Worm (Caenorhabditis elegans) whole organism, mixed stage, embryonic: ENCODE measurements around the gene Y45F10C.4.

Experiments
- M03D4.4 ChIP-seq: sonication (generic microtip); optimal IDR thresholded peaks from 2 replicates; lab custom pipeline; 2017; ENCODE audit warnings: mild to moderate bottlenecking, missing genetic modification characterization, missing compliant biosample characterization
- bed-3 ChIP-seq: fragments of 200-800 bp; sonication (Bioruptor generic); optimal IDR thresholded peaks from 3 replicates; lab custom pipeline; 2018; ENCODE audit warnings: mild to moderate bottlenecking, missing genetic modification characterization, moderate library complexity, missing compliant biosample characterization
- blmp-1 ChIP-seq: fragments of 150-350 bp; optimal IDR thresholded peaks from 2 replicates; lab custom pipeline; 2014; ENCODE audit warnings: missing biosample characterization, missing genetic modification characterization
- ceh-39 ChIP-seq: fragments of 150-350 bp; optimal IDR thresholded peaks from 2 replicates; lab custom pipeline; 2014; ENCODE audit warnings: missing biosample characterization, missing genetic modification characterization
- ceh-43 ChIP-seq: fragments of 200-800 bp; sonication (Bioruptor generic); optimal IDR thresholded peaks from 2 replicates; lab custom pipeline; 2018; ENCODE audit warnings: mild to moderate bottlenecking, missing genetic modification characterization, moderate library complexity, missing compliant biosample characterization
- ceh-83 ChIP-seq: fragments of 200-800 bp; sonication (Bioruptor generic); optimal IDR thresholded peaks from 2 replicates; lab custom pipeline; 2018; ENCODE audit warnings: mild to moderate bottlenecking, missing genetic modification characterization, missing compliant biosample characterization
- ces-1 ChIP-seq: fragments of 150-350 bp; optimal IDR thresholded peaks from 2 replicates; lab custom pipeline; 2014; ENCODE audit warnings: missing biosample characterization, missing genetic modification reagents, missing genetic modification characterization
- cnd-1 ChIP-seq: fragments of 200-800 bp; sonication (Bioruptor generic); optimal IDR thresholded peaks from 2 replicates; lab custom pipeline; 2018; ENCODE audit warnings: mild to moderate bottlenecking, missing genetic modification characterization, missing compliant biosample characterization
- drap-1 ChIP-seq: fragments of 200-800 bp; sonication (Bioruptor generic); optimal IDR thresholded peaks from 3 replicates; lab custom pipeline; 2018; ENCODE audit warnings: mild to moderate bottlenecking, missing genetic modification characterization, missing compliant biosample characterization
- elt-3 ChIP-seq: fragments of 150-350 bp; optimal IDR thresholded peaks from 2 replicates; lab custom pipeline; 2014; ENCODE audit warnings: missing biosample characterization, missing genetic modification characterization
- flh-1 ChIP-seq: fragments of 200-800 bp; sonication (Bioruptor generic); optimal IDR thresholded peaks from 2 replicates; lab custom pipeline; 2018; ENCODE audit warnings: mild to moderate bottlenecking, missing genetic modification characterization, moderate library complexity, missing compliant biosample characterization
- ham-2 ChIP-seq: fragments of 200-800 bp; sonication (Bioruptor generic); optimal IDR thresholded peaks from 2 replicates; lab custom pipeline; 2018; ENCODE audit warnings: mild to moderate bottlenecking, missing genetic modification characterization, missing compliant biosample characterization
- lin-32 ChIP-seq: fragments of 200-800 bp; sonication (Bioruptor generic); optimal IDR thresholded peaks from 2 replicates; lab custom pipeline; 2018; ENCODE audit warnings: mild to moderate bottlenecking, missing genetic modification characterization, missing compliant biosample characterization
- mab-5 ChIP-seq: fragments of 150-350 bp; optimal IDR thresholded peaks from 2 replicates; lab custom pipeline; 2014; ENCODE audit warnings: missing biosample characterization, missing genetic modification characterization
- mls-2 ChIP-seq: sonication (generic microtip); optimal IDR thresholded peaks from 2 replicates; lab custom pipeline; 2016; ENCODE audit warnings: mild to moderate bottlenecking, missing genetic modification characterization, moderate library complexity, missing compliant biosample characterization
- nhr-2 ChIP-seq: fragments of 150-350 bp; optimal IDR thresholded peaks from 2 replicates; lab custom pipeline; 2014; ENCODE audit warnings: missing biosample characterization, missing genetic modification characterization
- nhr-237 ChIP-seq: fragments of 150-350 bp; optimal IDR thresholded peaks from 2 replicates; lab custom pipeline; 2014; ENCODE audit warnings: missing biosample characterization, missing genetic modification characterization
- nhr-28 ChIP-seq: fragments of 150-350 bp; optimal IDR thresholded peaks from 2 replicates; lab custom pipeline; 2014; ENCODE audit warnings: missing biosample characterization, missing genetic modification characterization
- nhr-76 ChIP-seq: sonication (generic microtip); optimal IDR thresholded peaks from 2 replicates; lab custom pipeline; 2017; ENCODE audit warnings: missing biosample characterization, missing genetic modification characterization
- pha-4 ChIP-seq: fragments of 150-350 bp; optimal IDR thresholded peaks from 2 replicates; lab custom pipeline; 2018; ENCODE audit warnings: missing biosample characterization, missing genetic modification reagents, missing genetic modification characterization
- sem-2 ChIP-seq: fragments of 200-800 bp; sonication (Bioruptor generic); optimal IDR thresholded peaks from 2 replicates; lab custom pipeline; 2018; ENCODE audit warnings: mild to moderate bottlenecking, missing genetic modification characterization, missing compliant biosample characterization
- snpc-4 ChIP-seq: fragments of 150-350 bp; optimal IDR thresholded peaks from 2 replicates; lab custom pipeline; 2014; ENCODE audit warnings: missing biosample characterization, missing genetic modification characterization
- sptf-1 ChIP-seq: sonication (generic microtip); optimal IDR thresholded peaks from 2 replicates; lab custom pipeline; 2017; ENCODE audit warnings: mild to moderate bottlenecking, missing genetic modification characterization, moderate library complexity, missing compliant biosample characterization
- tbx-8 ChIP-seq: fragments of 200-800 bp; sonication (Bioruptor generic); optimal IDR thresholded peaks from 2 replicates; lab custom pipeline; 2018; ENCODE audit warnings: mild to moderate bottlenecking, missing genetic modification characterization, moderate library complexity, missing compliant biosample characterization
- unc-120 ChIP-seq: sonication (generic microtip); optimal IDR thresholded peaks from 2 replicates; lab custom pipeline; 2017; ENCODE audit warnings: missing genetic modification characterization, missing compliant biosample characterization; ENCODE audit not compliant: poor library complexity, severe bottlenecking
- unc-39 ChIP-seq: fragments of 150-350 bp; optimal IDR thresholded peaks from 2 replicates; lab custom pipeline; 2014; ENCODE audit warnings: missing biosample characterization, missing genetic modification characterization
- unc-62 ChIP-seq: fragments of 150-350 bp; optimal IDR thresholded peaks from 2 replicates; lab custom pipeline; 2014; ENCODE audit warnings: missing biosample characterization, missing genetic modification reagents, missing genetic modification characterization
- zip-8 ChIP-seq: fragments of 150-350 bp; optimal IDR thresholded peaks from 2 replicates; lab custom pipeline; 2014; ENCODE audit warnings: missing biosample characterization, missing genetic modification characterization
- ztf-11 ChIP-seq: fragments of 150-350 bp; optimal IDR thresholded peaks from 2 replicates; lab custom pipeline; 2014; ENCODE audit warnings: missing biosample characterization, missing genetic modification characterization

Y45F10C.4 gene

DNA sequence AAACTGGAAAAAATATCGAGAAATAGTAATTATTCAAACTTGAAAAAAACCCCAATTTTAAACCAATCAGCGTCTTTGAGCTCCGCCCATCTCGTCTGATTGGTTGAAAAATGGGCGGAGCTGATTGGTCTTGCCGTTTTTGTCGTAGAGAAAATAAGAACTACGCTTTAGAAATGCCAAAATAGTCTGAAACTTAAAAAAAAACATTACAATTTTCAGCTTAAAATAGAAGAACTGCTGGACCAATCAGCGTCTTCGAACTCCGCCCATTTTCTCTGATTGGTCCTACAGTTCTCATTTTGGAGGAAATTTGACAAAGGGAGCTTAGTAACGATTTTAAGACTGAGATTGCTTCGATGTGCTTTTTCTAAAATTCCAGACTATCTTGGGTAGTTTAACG, 15.5 kb upstream of the Y45F10C.4 start:
- TF ChIP-seq drap-1: no peak
- no peak for TF ChIP-seq tbx-8 (GFP tag; lab: Kevin White, UChicago)
- TF ChIP-seq sem-2 (GFP tag; lab: Kevin White, UChicago): no peak
- TF ChIP-seq, all 35 proteins: peak for 0

DNA sequence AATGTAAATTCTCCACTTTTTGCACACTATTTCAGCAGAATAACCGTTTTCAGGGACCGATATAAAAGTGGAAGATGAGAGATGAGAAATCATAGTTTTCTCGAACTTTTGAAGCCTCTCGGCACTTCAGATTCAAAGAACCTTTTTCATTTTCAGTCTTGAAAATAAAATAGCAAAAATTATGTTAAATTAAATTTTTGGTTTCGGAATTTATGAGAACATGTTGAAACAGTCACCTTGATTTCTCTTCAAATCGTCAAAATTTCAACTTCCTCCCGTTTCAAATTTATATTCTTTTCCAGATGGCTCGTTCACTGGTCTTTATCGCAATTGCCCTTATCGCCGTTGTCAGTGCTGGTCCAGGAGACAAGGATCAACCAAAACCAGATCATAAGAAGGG, 14.7 kb upstream of the Y45F10C.4 start, which contains the start of gene srlf-26:
srlf-26 (plus strand) TSS at position 301 of the 400 bp plus-strand sequence.
- TF ChIP-seq ham-2 (GFP tag; lab: Kevin White, UChicago) (no peak), mab-5 (tag; lab: Kevin White, UChicago) (no peak), pha-4 (tag; lab: Kevin White, UChicago) (no peak), bed-3 (GFP tag; lab: Kevin White, UChicago) (no peak), nhr-2 (tag; lab: Kevin White, UChicago) (no peak), ces-1 (GFP tag; lab: Kevin White, UChicago) (no peak), elt-3 (tag; lab: Kevin White, UChicago) (no peak), blmp-1 (tag; lab: Kevin White, UChicago) (no peak), snpc-4 (tag; lab: Kevin White, UChicago) (no peak), zip-8 (tag; lab: Kevin White, UChicago) (no peak)

DNA sequence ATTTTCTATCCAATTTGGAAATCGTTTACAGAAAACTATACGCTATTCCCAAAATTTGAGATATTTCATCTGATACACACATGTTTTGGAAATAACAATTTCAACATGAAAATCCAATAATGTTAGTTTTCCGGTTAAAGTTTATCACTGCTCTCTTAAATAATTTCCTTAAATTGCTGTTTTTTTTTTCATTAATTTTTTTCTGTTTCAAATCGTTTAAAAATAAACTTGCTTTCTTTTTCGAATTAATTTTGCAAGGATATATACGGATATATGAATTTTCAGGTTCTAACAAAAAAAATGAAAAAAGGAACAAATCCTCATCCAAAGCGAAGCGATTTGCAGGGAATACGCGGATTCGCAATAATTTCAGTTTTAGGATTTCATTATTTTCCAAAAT, 9.5 kb upstream of the Y45F10C.4 start, which contains the start of gene oac-48:
oac-48 (plus strand) TSS at position 301 of the 400 bp plus-strand sequence.
- TF ChIP-seq nhr-28 (tag; lab: Kevin White, UChicago) (no peak), ztf-11 (tag; lab: Kevin White, UChicago) (no peak), bed-3 (GFP tag; lab: Kevin White, UChicago) (no peak), ham-2 (GFP tag; lab: Kevin White, UChicago) (no peak), sptf-1 (tag; lab: Kevin White, UChicago) (no peak), unc-120 (tag; lab: Kevin White, UChicago) (no peak), ces-1 (GFP tag; lab: Kevin White, UChicago) (no peak), unc-62 (GFP tag; lab: Kevin White, UChicago) (no peak), flh-1 (GFP tag; lab: Kevin White, UChicago) (no peak), snpc-4 (tag; lab: Kevin White, UChicago) (no peak), ceh-83 (no peak), nhr-237 (no peak), drap-1 (no peak), lin-32 (no peak)

DNA sequence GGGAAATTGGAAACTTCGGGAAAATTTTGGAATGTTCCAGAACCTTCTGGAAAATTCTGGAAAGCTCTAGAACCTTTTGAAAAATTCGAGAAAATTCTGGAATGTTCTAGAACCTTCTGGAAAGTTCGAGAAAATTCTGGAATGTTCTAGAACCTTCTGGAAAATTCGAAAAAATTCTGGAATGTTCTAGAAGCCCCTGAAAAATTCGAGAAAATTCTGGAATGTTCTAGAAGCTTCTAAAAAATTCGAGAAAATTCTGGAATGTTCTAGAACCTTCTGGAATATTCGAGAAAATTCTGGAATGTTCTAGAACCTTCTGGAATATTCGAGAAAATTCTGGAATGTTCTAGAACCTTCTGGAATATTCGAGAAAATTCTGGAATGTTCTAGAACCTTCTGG, 4.0 kb upstream of the Y45F10C.4 start:
- TF ChIP-seq ceh-83: peak; percentile 61

DNA sequence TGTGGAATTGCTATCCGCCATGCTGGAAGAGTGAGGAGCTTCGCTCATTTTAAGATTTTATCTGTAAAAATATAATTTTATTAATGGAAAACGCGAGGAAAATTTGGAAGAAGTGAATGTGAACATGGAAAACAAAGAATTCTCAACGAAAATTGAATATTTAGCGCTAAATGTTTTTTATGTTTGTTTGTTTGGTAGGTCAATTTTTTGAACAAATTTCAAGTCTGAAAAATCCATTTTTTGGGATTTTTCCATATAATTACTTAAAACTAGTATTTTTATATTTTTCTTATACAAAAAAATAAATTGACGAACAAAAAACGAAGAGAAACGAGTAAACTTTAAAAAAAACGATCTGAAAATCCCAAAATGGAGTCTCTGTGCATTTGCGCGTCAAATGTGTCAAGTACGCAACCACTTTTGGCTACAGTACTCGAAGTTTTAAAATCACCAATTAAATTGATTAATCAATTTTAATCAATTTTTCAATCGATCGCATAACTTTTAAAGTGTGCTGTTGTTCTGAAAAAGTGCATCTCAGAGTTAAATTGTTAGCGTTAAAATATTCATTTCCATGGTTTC, 3.0 kb upstream of the Y45F10C.4 start, which contains the start of gene fbxa-215:
fbxa-215 (minus strand) TSS at position 61 of the 582 bp plus-strand sequence.
- no peak for TF ChIP-seq tbx-8 (GFP tag; lab: Kevin White, UChicago)
- TF ChIP-seq blmp-1 (tag; lab: Kevin White, UChicago): no peak
- TF ChIP-seq lin-32: no peak
- TF ChIP-seq zip-8 (tag; lab: Kevin White, UChicago): no peak
- TF ChIP-seq mls-2 (tag; lab: Kevin White, UChicago): no peak
- no peak for TF ChIP-seq nhr-28 (tag; lab: Kevin White, UChicago)
- no peak for TF ChIP-seq ceh-43
- TF ChIP-seq nhr-237: no peak
- TF ChIP-seq sem-2 (GFP tag; lab: Kevin White, UChicago): no peak
- no peak for TF ChIP-seq M03D4.4 (tag; lab: Kevin White, UChicago)
- TF ChIP-seq cnd-1: no peak
- no peak for TF ChIP-seq bed-3 (GFP tag; lab: Kevin White, UChicago)
- no peak for TF ChIP-seq ces-1 (GFP tag; lab: Kevin White, UChicago)
- TF ChIP-seq ceh-39: no peak
- TF ChIP-seq unc-39 (tag; lab: Kevin White, UChicago): no peak
- no peak for TF ChIP-seq snpc-4 (tag; lab: Kevin White, UChicago)

DNA sequence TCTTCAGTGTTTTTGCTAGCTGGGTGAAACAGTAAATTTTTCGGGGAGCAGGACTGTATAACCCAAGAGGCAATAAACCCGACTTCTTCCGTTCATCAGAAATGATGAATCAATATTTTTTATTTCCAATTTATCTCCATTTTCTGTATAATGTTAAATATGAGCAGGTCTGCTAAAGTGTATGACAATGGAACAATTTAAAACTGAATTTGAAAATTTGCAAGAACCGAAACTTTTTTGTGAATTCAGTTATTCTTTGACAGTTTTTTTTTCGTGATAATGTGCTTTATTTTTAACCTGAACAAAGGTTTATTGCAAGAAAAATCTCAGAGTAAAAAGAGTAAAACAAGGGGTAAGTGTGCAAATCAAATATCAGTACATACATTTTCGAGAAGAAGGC, 1.1 kb upstream of the Y45F10C.4 start:
- no peak for TF ChIP-seq zip-8 (tag; lab: Kevin White, UChicago)
- no peak for TF ChIP-seq mls-2 (tag; lab: Kevin White, UChicago)
- TF ChIP-seq bed-3 (GFP tag; lab: Kevin White, UChicago): no peak
- no peak for TF ChIP-seq lin-32
- TF ChIP-seq nhr-76 (tag; lab: Kevin White, UChicago): no peak
- TF ChIP-seq tbx-8 (GFP tag; lab: Kevin White, UChicago): no peak
- TF ChIP-seq snpc-4 (tag; lab: Kevin White, UChicago): no peak
- no peak for TF ChIP-seq cnd-1
- TF ChIP-seq, all 35 proteins: peak for 0
